Fruit fly (Drosophila melanogaster) whole organism, prepupa: Measurements from ENCODE around the gene CG12729.

Source experiments
- CG10631 ChIP-seq: fragments of 200-800 bp; sonication (Bioruptor generic); optimal IDR thresholded peaks from 2 replicates; lab custom pipeline; 2016; ENCODE audit warnings: missing biosample characterization, missing genetic modification characterization
- CG10669 ChIP-seq: fragments of 200-800 bp; sonication (Bioruptor generic); optimal IDR thresholded peaks from 3 replicates; lab custom pipeline; 2018; ENCODE audit warnings: missing biosample characterization, mild to moderate bottlenecking, missing genetic modification characterization, moderate library complexity
- CG11294 ChIP-seq: fragments of 200-800 bp; sonication (Bioruptor generic); IDR thresholded peaks from 2 replicates; pipeline ENCODE4 v1.3.6; 2022; ENCODE audit warnings: missing biosample characterization, missing genetic modification characterization
- CG11902 ChIP-seq: fragments of 200-800 bp; sonication (Bioruptor generic); optimal IDR thresholded peaks from 3 replicates; lab custom pipeline; 2016; ENCODE audit warnings: missing biosample characterization, missing genetic modification characterization
- CG15336 ChIP-seq: fragments of 200-800 bp; sonication (Bioruptor generic); IDR thresholded peaks from 2 replicates; pipeline ENCODE4 v1.3.6; 2022; ENCODE audit warnings: missing biosample characterization, missing genetic modification characterization
- CG1621 ChIP-seq: fragments of 200-800 bp; sonication (Bioruptor generic); optimal IDR thresholded peaks from 3 replicates; lab custom pipeline; 2018; ENCODE audit warnings: missing biosample characterization, mild to moderate bottlenecking, missing genetic modification characterization
- CG31627 ChIP-seq: fragments of 200-800 bp; sonication (Bioruptor generic); optimal IDR thresholded peaks from 3 replicates; lab custom pipeline; 2016; ENCODE audit warnings: missing biosample characterization, missing genetic modification characterization
- CG34406 ChIP-seq: fragments of 200-800 bp; sonication (Bioruptor generic); optimal IDR thresholded peaks from 3 replicates; lab custom pipeline; 2016; ENCODE audit warnings: missing biosample characterization, missing genetic modification characterization
- CG3919 ChIP-seq: fragments of 200-800 bp; sonication (Bioruptor generic); optimal IDR thresholded peaks from 3 replicates; lab custom pipeline; 2016; ENCODE audit warnings: missing biosample characterization, missing genetic modification characterization
- CG6163 ChIP-seq: fragments of 200-800 bp; sonication (Bioruptor generic); IDR thresholded peaks from 3 replicates; pipeline ENCODE4 v1.3.6; 2022; ENCODE audit warnings: missing biosample characterization, missing genetic modification characterization
- CG6808 ChIP-seq: fragments of 200-800 bp; sonication (Bioruptor generic); optimal IDR thresholded peaks from 3 replicates; lab custom pipeline; 2017; ENCODE audit warnings: missing biosample characterization, missing genetic modification characterization, mild to moderate bottlenecking, moderate library complexity, missing genetic modification reagents
- CG6854 ChIP-seq: fragments of 200-800 bp; sonication (Bioruptor generic); optimal IDR thresholded peaks from 2 replicates; lab custom pipeline; 2017; ENCODE audit warnings: missing biosample characterization, mild to moderate bottlenecking, missing genetic modification characterization
- CG8119 ChIP-seq: fragments of 200-800 bp; sonication (Bioruptor generic); IDR thresholded peaks from 3 replicates; pipeline ENCODE4 v1.3.6; 2022; ENCODE audit warnings: missing biosample characterization, missing genetic modification characterization
- CG8319 ChIP-seq: fragments of 200-800 bp; sonication (Bioruptor generic); optimal IDR thresholded peaks from 3 replicates; lab custom pipeline; 2016; ENCODE audit warnings: missing biosample characterization, missing genetic modification characterization
- CG9139 ChIP-seq: fragments of 200-800 bp; sonication (Bioruptor generic); optimal IDR thresholded peaks from 3 replicates; lab custom pipeline; 2017; ENCODE audit warnings: missing biosample characterization, mild to moderate bottlenecking, missing genetic modification characterization
- Eip78C ChIP-seq: fragments of 200-800 bp; sonication (Bioruptor generic); peaks from one replicate; lab custom pipeline; 2016; ENCODE audit warnings: missing biosample characterization, missing genetic modification characterization
- Ets21C ChIP-seq: fragments of 200-800 bp; sonication (Bioruptor generic); optimal IDR thresholded peaks from 3 replicates; lab custom pipeline; 2016; ENCODE audit warnings: missing biosample characterization, missing genetic modification characterization
- Gug ChIP-seq: fragments of 200-800 bp; sonication (Bioruptor generic); IDR thresholded peaks from 2 replicates; pipeline ENCODE4 v1.3.6; 2022; ENCODE audit warnings: missing biosample characterization, missing genetic modification characterization
- Hr39 ChIP-seq: fragments of 200-800 bp; sonication (Bioruptor generic); optimal IDR thresholded peaks from 2 replicates; lab custom pipeline; 2016; ENCODE audit warnings: missing biosample characterization, missing genetic modification characterization
- Hr4 ChIP-seq: fragments of 200-800 bp; sonication (Bioruptor generic); optimal IDR thresholded peaks from 3 replicates; lab custom pipeline; 2016; ENCODE audit warnings: missing biosample characterization, missing genetic modification characterization
- Lpt ChIP-seq: fragments of 200-800 bp; sonication (Bioruptor generic); optimal IDR thresholded peaks from 3 replicates; lab custom pipeline; 2016; ENCODE audit warnings: missing biosample characterization, missing genetic modification characterization
- Met ChIP-seq: fragments of 200-800 bp; sonication (Bioruptor generic); optimal IDR thresholded peaks from 3 replicates; lab custom pipeline; 2016; ENCODE audit warnings: missing biosample characterization, missing genetic modification characterization
- OdsH ChIP-seq: fragments of 200-800 bp; sonication (Bioruptor generic); optimal IDR thresholded peaks from 3 replicates; lab custom pipeline; 2016; ENCODE audit warnings: missing biosample characterization, missing genetic modification characterization
- Smox ChIP-seq: fragments of 200-800 bp; sonication (Bioruptor generic); optimal IDR thresholded peaks from 3 replicates; lab custom pipeline; 2016; ENCODE audit warnings: missing biosample characterization, missing genetic modification characterization
- Sox102F ChIP-seq: fragments of 200-800 bp; sonication (Bioruptor generic); optimal IDR thresholded peaks from 2 replicates; lab custom pipeline; 2016; ENCODE audit warnings: missing biosample characterization, mild to moderate bottlenecking, missing genetic modification characterization
- Sox14 ChIP-seq: fragments of 200-800 bp; sonication (Bioruptor generic); optimal IDR thresholded peaks from 3 replicates; lab custom pipeline; 2016; ENCODE audit warnings: missing biosample characterization, missing genetic modification characterization
- achi ChIP-seq: fragments of 200-800 bp; sonication (Bioruptor generic); optimal IDR thresholded peaks from 3 replicates; lab custom pipeline; 2016; ENCODE audit warnings: missing biosample characterization, missing genetic modification characterization
- cyc ChIP-seq: fragments of 200-800 bp; sonication (Bioruptor generic); optimal IDR thresholded peaks from 3 replicates; lab custom pipeline; 2016; ENCODE audit warnings: missing biosample characterization, missing genetic modification characterization
- dsx ChIP-seq: fragments of 200-800 bp; optimal IDR thresholded peaks from 3 replicates; lab custom pipeline; 2019; ENCODE audit warnings: missing biosample characterization, mild to moderate bottlenecking, missing genetic modification characterization, moderate library complexity; ENCODE audit not compliant: poor library complexity, severe bottlenecking
- eg ChIP-seq: fragments of 200-800 bp; sonication (Bioruptor generic); IDR thresholded peaks from 3 replicates; pipeline ENCODE4 v1.3.6; 2022; ENCODE audit warnings: missing biosample characterization, missing genetic modification characterization
- esn ChIP-seq: fragments of 200-800 bp; sonication (Bioruptor generic); optimal IDR thresholded peaks from 2 replicates; lab custom pipeline; 2016; ENCODE audit warnings: missing biosample characterization, mild to moderate bottlenecking, missing genetic modification characterization, moderate library complexity
- fd59A ChIP-seq: fragments of 200-800 bp; sonication (Bioruptor generic); optimal IDR thresholded peaks from 2 replicates; lab custom pipeline; 2017; ENCODE audit warnings: missing biosample characterization, mild to moderate bottlenecking, missing genetic modification characterization, missing genetic modification reagents
- fd85E ChIP-seq: fragments of 200-800 bp; sonication (Bioruptor generic); optimal IDR thresholded peaks from 3 replicates; lab custom pipeline; 2016; ENCODE audit warnings: missing biosample characterization, missing genetic modification characterization
- lz ChIP-seq: fragments of 200-800 bp; sonication (Bioruptor generic); optimal IDR thresholded peaks from 3 replicates; lab custom pipeline; 2016; ENCODE audit warnings: missing biosample characterization, missing genetic modification characterization
- pdm3 ChIP-seq: fragments of 200-800 bp; sonication (Bioruptor generic); optimal IDR thresholded peaks from 3 replicates; lab custom pipeline; 2016; ENCODE audit warnings: missing biosample characterization, missing genetic modification characterization
- spab ChIP-seq: fragments of 200-800 bp; sonication (Bioruptor generic); optimal IDR thresholded peaks from 2 replicates; lab custom pipeline; 2017; ENCODE audit warnings: missing biosample characterization, mild to moderate bottlenecking, missing genetic modification characterization, missing genetic modification reagents
- ss ChIP-seq, 2 experiments: fragments of 200-800 bp; sonication (Bioruptor generic); optimal IDR thresholded peaks; 2 replicates in 1 of 2; 3 replicates in 1 of 2; lab custom pipeline; 2017 to 2018; ENCODE audit warnings: mild to moderate bottlenecking in 2 of 2, missing biosample characterization in 2 of 2, missing genetic modification characterization in 2 of 2, moderate library complexity in 1 of 2
- svp ChIP-seq: fragments of 200-800 bp; sonication (Bioruptor generic); peaks from one replicate; lab custom pipeline; 2016; ENCODE audit warnings: missing biosample characterization, missing genetic modification characterization
- topi ChIP-seq: fragments of 200-800 bp; sonication (Bioruptor generic); optimal IDR thresholded peaks from 3 replicates; lab custom pipeline; 2016; ENCODE audit warnings: missing biosample characterization, missing genetic modification characterization
- vri ChIP-seq: fragments of 200-800 bp; sonication (Bioruptor generic); optimal IDR thresholded peaks from 3 replicates; lab custom pipeline; 2016; ENCODE audit warnings: missing biosample characterization, mild to moderate bottlenecking, missing genetic modification characterization

Gene CG12729

DNA sequence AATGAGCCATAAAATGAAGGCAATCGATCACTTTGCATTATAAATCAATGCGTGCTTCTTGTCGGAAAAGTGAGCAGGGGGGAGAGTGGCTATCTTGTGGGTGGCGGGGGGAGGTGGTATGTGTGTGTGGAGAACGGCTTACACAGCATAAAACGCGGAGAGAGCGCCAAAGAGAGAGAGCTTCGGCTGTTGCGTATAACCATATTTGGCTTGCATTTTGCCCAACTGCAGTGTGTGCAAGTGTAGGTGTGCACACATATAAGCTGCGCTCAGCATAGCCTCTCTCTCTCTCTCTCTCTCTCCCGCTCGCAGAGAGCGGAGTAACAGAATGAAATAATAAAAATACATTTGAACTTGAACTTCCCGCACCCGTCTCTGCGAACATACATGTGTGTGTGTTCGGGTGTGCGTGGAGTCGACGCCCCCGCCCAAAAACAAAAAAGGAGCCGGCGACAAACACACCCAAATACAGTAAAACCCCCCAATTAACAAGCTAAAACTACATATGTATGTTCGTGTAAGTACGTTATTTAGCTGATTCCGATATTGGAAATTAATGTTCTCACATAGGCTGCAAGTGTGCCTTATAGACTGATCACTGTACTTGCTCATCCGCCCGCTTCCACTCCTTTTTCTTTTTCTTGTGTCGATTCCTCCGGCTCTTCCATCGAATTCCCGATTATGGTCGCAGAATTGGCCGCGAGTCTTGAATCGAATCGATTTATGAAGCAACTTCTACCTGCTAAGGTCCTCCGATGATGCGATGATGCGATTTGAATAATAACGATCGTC lies 41.9 kb downstream of the CG12729 start (continued):
- peak; percentile 66 for TF ChIP-seq CG8319 (GFP tag; lab: Kevin White, UChicago)
- peak; percentile 91 for TF ChIP-seq topi
- TF ChIP-seq dsx (GFP tag; lab: Kevin White, UChicago): peak; percentile 82
- TF ChIP-seq CG9139 (GFP tag; lab: Kevin White, UChicago): peak; percentile 60
- TF ChIP-seq CG6163 (GFP tag; lab: Robert Waterston, UW): peak; percentile 89
- peak; percentile 47 for TF ChIP-seq Hr4 (GFP tag; lab: Kevin White, UChicago)
- TF ChIP-seq Smox (GFP tag; lab: Kevin White, UChicago): peak; percentile 88
- TF ChIP-seq fd59A (GFP tag; lab: Kevin White, UChicago): peak; percentile 75
- peak; percentile 89 for TF ChIP-seq CG3919 (GFP tag; lab: Kevin White, UChicago)
- peak; percentile 83 for TF ChIP-seq CG10631 (GFP tag; lab: Kevin White, UChicago)

DNA sequence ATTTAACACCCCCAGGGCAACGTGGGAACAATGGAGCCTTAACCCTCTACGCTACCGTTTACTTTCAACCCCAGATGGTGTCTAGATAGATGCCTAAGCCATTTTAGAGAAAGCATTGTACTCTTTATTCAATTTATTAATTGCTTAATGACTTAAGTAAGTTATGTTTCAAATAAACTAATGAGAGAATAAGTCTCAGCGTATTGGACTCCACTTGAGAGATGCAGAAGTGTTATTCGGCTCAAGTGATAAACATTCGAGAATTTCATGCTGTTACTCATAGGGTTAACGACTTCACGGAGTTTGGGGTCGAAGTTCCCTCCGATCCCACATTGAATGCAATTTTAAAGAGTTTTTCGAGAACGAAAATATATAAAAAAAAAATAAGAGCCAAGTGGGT lies 43.2 kb downstream of the CG12729 start:
- TF ChIP-seq pdm3 (GFP tag; lab: Kevin White, UChicago): peak; percentile 9
- TF ChIP-seq ss (GFP tag; optimal IDR thresholded peaks at IDR 0.05; lab: Kevin White, UChicago): no peak
- TF ChIP-seq Sox14 (GFP tag; lab: Kevin White, UChicago): peak; percentile 8
- TF ChIP-seq CG11294 (GFP tag; lab: Robert Waterston, UW): no peak
- peak; percentile 51 for TF ChIP-seq topi
- peak; percentile 42 for TF ChIP-seq CG31627 (GFP tag; lab: Kevin White, UChicago)
- peak; percentile 57 for TF ChIP-seq esn (GFP tag; lab: Kevin White, UChicago)
- no peak for TF ChIP-seq CG1621 (tag; lab: Kevin White, UChicago)
- TF ChIP-seq Eip78C (GFP tag; lab: Kevin White, UChicago): peak; percentile 47
- TF ChIP-seq Gug (GFP tag; lab: Robert Waterston, UW): no peak
- no peak for TF ChIP-seq CG3919 (GFP tag; lab: Kevin White, UChicago)
- TF ChIP-seq eg (GFP tag; lab: Robert Waterston, UW): no peak
- TF ChIP-seq svp (GFP tag; lab: Kevin White, UChicago): peak; percentile 75
- no peak for TF ChIP-seq CG8119 (GFP tag; lab: Robert Waterston, UW)
- TF ChIP-seq CG6854 (GFP tag; lab: Kevin White, UChicago): no peak
- TF ChIP-seq fd59A (GFP tag; lab: Kevin White, UChicago): no peak
- TF ChIP-seq Smox (GFP tag; lab: Kevin White, UChicago): peak; percentile 56
- peak; percentile 55 for TF ChIP-seq Met (GFP tag; lab: Kevin White, UChicago)
- peak; percentile 11 for TF ChIP-seq CG6808 (GFP tag; lab: Kevin White, UChicago)
- TF ChIP-seq lz (GFP tag; lab: Kevin White, UChicago): peak; percentile 26
- no peak for TF ChIP-seq Lpt (GFP tag; lab: Kevin White, UChicago)
- TF ChIP-seq spab (GFP tag; lab: Kevin White, UChicago): no peak
- TF ChIP-seq CG34406 (GFP tag; lab: Kevin White, UChicago): no peak
- no peak for TF ChIP-seq CG15336 (GFP tag; lab: Robert Waterston, UW)
- TF ChIP-seq cyc: peak; percentile 25
- TF ChIP-seq OdsH (GFP tag; lab: Kevin White, UChicago): no peak
- peak; percentile 29 for TF ChIP-seq vri (GFP tag; lab: Kevin White, UChicago)
- TF ChIP-seq Hr4 (GFP tag; lab: Kevin White, UChicago): no peak
- TF ChIP-seq CG10631 (GFP tag; lab: Kevin White, UChicago): peak; percentile 9
- TF ChIP-seq fd85E (GFP tag; lab: Kevin White, UChicago): no peak
- TF ChIP-seq Hr39 (GFP tag; lab: Kevin White, UChicago): peak; percentile 26
- TF ChIP-seq CG10669 (GFP tag; lab: Kevin White, UChicago): peak; percentile 35
- no peak for TF ChIP-seq Ets21C (GFP tag; lab: Kevin White, UChicago)
- TF ChIP-seq achi (GFP tag; lab: Kevin White, UChicago): no peak
- no peak for TF ChIP-seq CG11902
- TF ChIP-seq CG9139 (GFP tag; lab: Kevin White, UChicago): no peak
- peak; percentile 46 for TF ChIP-seq Sox102F (GFP tag; lab: Kevin White, UChicago)
- no peak for TF ChIP-seq CG6163 (GFP tag; lab: Robert Waterston, UW)
